Fruit fly (Drosophila melanogaster) whole organism, embryonic: ENCODE measurements around the gene CG14615.
A peak's percentile ranks its signal among the peaks of the same experiment; 100 is the strongest.

Experiments used
- Atf-2 ChIP-seq: fragments of 200-800 bp; sonication (Bioruptor generic); optimal IDR thresholded peaks from 2 replicates; lab custom pipeline; 2016; ENCODE audit warnings: missing biosample characterization, missing genetic modification characterization
- CG10147 ChIP-seq: fragments of 200-800 bp; sonication (Bioruptor generic); optimal IDR thresholded peaks from 2 replicates; lab custom pipeline; 2019; ENCODE audit warnings: missing biosample characterization, mild to moderate bottlenecking, missing genetic modification characterization, moderate library complexity
- CG11398 ChIP-seq: fragments of 200-800 bp; sonication (Bioruptor generic); optimal IDR thresholded peaks from 2 replicates; lab custom pipeline; 2016; ENCODE audit warnings: missing biosample characterization, missing genetic modification characterization
- CG14710 ChIP-seq: fragments of 200-800 bp; sonication (Bioruptor generic); optimal IDR thresholded peaks from 3 replicates; lab custom pipeline; 2019; ENCODE audit warnings: missing biosample characterization, mild to moderate bottlenecking, missing genetic modification characterization, moderate library complexity
- CG15269 ChIP-seq: fragments of 200-800 bp; sonication (Bioruptor generic); optimal IDR thresholded peaks from 2 replicates; lab custom pipeline; 2018; ENCODE audit warnings: missing biosample characterization, mild to moderate bottlenecking, missing genetic modification characterization, moderate library complexity
- CG18011 ChIP-seq: fragments of 200-800 bp; sonication (Bioruptor generic); optimal IDR thresholded peaks from 2 replicates; lab custom pipeline; 2017; ENCODE audit warnings: missing biosample characterization, missing genetic modification characterization, mild to moderate bottlenecking, moderate library complexity, missing genotype
- CG18599 ChIP-seq: fragments of 200-800 bp; sonication (Bioruptor generic); optimal IDR thresholded peaks from 3 replicates; lab custom pipeline; 2017; ENCODE audit warnings: missing biosample characterization, missing genetic modification characterization, mild to moderate bottlenecking, moderate library complexity, missing genetic modification reagents
- CG2199 ChIP-seq: fragments of 200-800 bp; sonication (Bioruptor generic); IDR thresholded peaks from 3 replicates; pipeline ENCODE4 v1.3.6; 2022; ENCODE audit warnings: missing biosample characterization, missing genetic modification characterization
- CG2712 ChIP-seq: fragments of 200-800 bp; optimal IDR thresholded peaks from 3 replicates; lab custom pipeline; 2019; ENCODE audit warnings: missing biosample characterization, mild to moderate bottlenecking, missing genetic modification characterization, moderate library complexity
- CG32532 ChIP-seq: fragments of 200-800 bp; sonication (Bioruptor generic); IDR thresholded peaks from 2 replicates; pipeline ENCODE4 v1.3.6; 2022; ENCODE audit warnings: missing biosample characterization, missing genetic modification characterization
- CG3847 ChIP-seq: fragments of 200-800 bp; sonication (Bioruptor generic); IDR thresholded peaks from 2 replicates; pipeline ENCODE4 v1.3.6; 2022; ENCODE audit warnings: missing biosample characterization, missing genetic modification characterization
- CG7271 ChIP-seq: fragments of 200-800 bp; sonication (Bioruptor generic); optimal IDR thresholded peaks from 2 replicates; lab custom pipeline; 2018; ENCODE audit warnings: missing biosample characterization, mild to moderate bottlenecking, missing genetic modification characterization, moderate library complexity
- CG7357 ChIP-seq: fragments of 200-800 bp; sonication (Bioruptor generic); IDR thresholded peaks from 3 replicates; pipeline ENCODE4 v1.3.6; 2022; ENCODE audit warnings: missing biosample characterization, missing genetic modification characterization
- CG8924 ChIP-seq: fragments of 200-800 bp; optimal IDR thresholded peaks from 3 replicates; lab custom pipeline; 2019; ENCODE audit warnings: missing biosample characterization, mild to moderate bottlenecking, missing genetic modification characterization, moderate library complexity
- CG8944 ChIP-seq: fragments of 200-800 bp; sonication (Bioruptor generic); optimal IDR thresholded peaks from 3 replicates; lab custom pipeline; 2016; ENCODE audit warnings: missing biosample characterization, missing genetic modification characterization
- CG9215 ChIP-seq: fragments of 200-800 bp; sonication (Bioruptor generic); IDR thresholded peaks from 2 replicates; pipeline ENCODE4 v1.3.6; 2022; ENCODE audit warnings: missing biosample characterization, missing genetic modification characterization
- CG9932 ChIP-seq: fragments of 200-800 bp; sonication (Bioruptor generic); IDR thresholded peaks from 2 replicates; pipeline ENCODE4 v1.3.6; 2022; ENCODE audit warnings: missing biosample characterization, missing genetic modification characterization
- Chrac-16 ChIP-seq: fragments of 200-800 bp; sonication (Bioruptor generic); optimal IDR thresholded peaks from 3 replicates; lab custom pipeline; 2016; ENCODE audit warnings: missing biosample characterization, missing genetic modification characterization
- CoRest ChIP-seq: fragments of 200-800 bp; sonication (Bioruptor generic); optimal IDR thresholded peaks from 3 replicates; lab custom pipeline; 2018; ENCODE audit warnings: missing biosample characterization, mild to moderate bottlenecking, missing genetic modification characterization, moderate library complexity
- Dll ChIP-seq: fragments of 200-800 bp; sonication (Bioruptor generic); IDR thresholded peaks from 4 replicates; pipeline ENCODE4 v1.3.6; 2022; ENCODE audit warnings: missing biosample characterization, missing genetic modification characterization; ENCODE audit not compliant: partially characterized antibody
- Doc3 ChIP-seq: fragments of 200-800 bp; sonication (Bioruptor generic); IDR thresholded peaks from 3 replicates; pipeline ENCODE4 v1.3.6; 2022; ENCODE audit warnings: missing biosample characterization, missing genetic modification characterization; ENCODE audit not compliant: partially characterized antibody
- Dp ChIP-seq: fragments of 200-800 bp; sonication (Bioruptor generic); optimal IDR thresholded peaks from 2 replicates; lab custom pipeline; 2018; ENCODE audit warnings: missing biosample characterization, mild to moderate bottlenecking, missing genetic modification characterization, moderate library complexity
- Hmx ChIP-seq: fragments of 200-800 bp; sonication (Bioruptor generic); optimal IDR thresholded peaks from 2 replicates; lab custom pipeline; 2016; ENCODE audit warnings: missing biosample characterization, missing genetic modification characterization
- MBD-R2 ChIP-seq: fragments of 200-800 bp; sonication (Bioruptor generic); IDR thresholded peaks from 2 replicates; pipeline ENCODE4 v1.3.6; 2022; ENCODE audit warnings: missing biosample characterization, missing genetic modification characterization
- NC2α ChIP-seq: fragments of 200-800 bp; sonication (Bioruptor generic); optimal IDR thresholded peaks from 2 replicates; lab custom pipeline; 2016; ENCODE audit warnings: missing biosample characterization, missing genetic modification characterization
- NK7.1 ChIP-seq: fragments of 200-800 bp; sonication (Bioruptor generic); optimal IDR thresholded peaks from 3 replicates; lab custom pipeline; 2016; ENCODE audit warnings: missing biosample characterization, missing genetic modification characterization
- Poxn ChIP-seq: fragments of 200-800 bp; sonication (Bioruptor generic); IDR thresholded peaks from 2 replicates; pipeline ENCODE4 v1.3.6; 2022; ENCODE audit warnings: missing biosample characterization, missing genetic modification characterization
- Trl ChIP-seq, 3 experiments: fragments of >200 bp in 2 of 3; fragments of 200-800 bp in 1 of 3; sonication (Bioruptor generic) in 1 of 3; optimal IDR thresholded peaks; 2 replicates in 1 of 3; 3 replicates in 2 of 3; lab custom pipeline; 2016 to 2017; ENCODE audit warnings: missing biosample characterization in 1 of 3, missing genetic modification characterization in 1 of 3
- az2 ChIP-seq: fragments of 200-800 bp; sonication (Bioruptor generic); optimal IDR thresholded peaks from 3 replicates; lab custom pipeline; 2016; ENCODE audit warnings: missing biosample characterization, missing genetic modification characterization
- cato ChIP-seq: fragments of 200-800 bp; sonication (Bioruptor generic); optimal IDR thresholded peaks from 2 replicates; lab custom pipeline; 2016; ENCODE audit warnings: missing biosample characterization, missing genetic modification characterization, borderline replicate concordance
- cg ChIP-seq: fragments of 200-800 bp; sonication (Bioruptor generic); optimal IDR thresholded peaks from 3 replicates; lab custom pipeline; 2019; ENCODE audit warnings: missing biosample characterization, mild to moderate bottlenecking, missing genetic modification characterization, moderate library complexity
- ci ChIP-seq: fragments of 200-800 bp; sonication (Bioruptor generic); IDR thresholded peaks from 3 replicates; pipeline ENCODE4 v1.3.6; 2022; ENCODE audit warnings: missing biosample characterization, missing genetic modification characterization
- dimm ChIP-seq: fragments of 200-800 bp; sonication (Bioruptor generic); IDR thresholded peaks from 2 replicates; pipeline ENCODE4 v1.3.6; 2022; ENCODE audit warnings: missing biosample characterization, missing genetic modification characterization
- hkb ChIP-seq, 2 experiments: fragments of 200-800 bp in 1 of 2; fragments of >200 bp in 1 of 2; sonication (Bioruptor generic) in 1 of 2; IDR thresholded peaks in 1 of 2; optimal IDR thresholded peaks in 1 of 2; 2 replicates each; pipeline versions ENCODE4 v1.3.6 to Lab custom; 2017 to 2022; ENCODE audit warnings: missing biosample characterization in 1 of 2, missing genetic modification characterization in 1 of 2
- insv ChIP-seq, 2 experiments: fragments of 200-800 bp; sonication (Bioruptor generic); optimal IDR thresholded peaks; 3 replicates each; lab custom pipeline; 2016 to 2018; ENCODE audit warnings: missing biosample characterization in 2 of 2, missing genetic modification characterization in 2 of 2
- nerfin-1 ChIP-seq: fragments of 200-800 bp; sonication (Bioruptor generic); optimal IDR thresholded peaks from 3 replicates; lab custom pipeline; 2019; ENCODE audit warnings: missing biosample characterization, mild to moderate bottlenecking, missing genetic modification characterization, moderate library complexity
- onecut ChIP-seq: fragments of 200-800 bp; sonication (Bioruptor generic); IDR thresholded peaks from 2 replicates; pipeline ENCODE4 v1.3.6; 2022; ENCODE audit warnings: missing biosample characterization, missing genetic modification characterization
- p53 ChIP-seq: fragments of 200-800 bp; sonication (Bioruptor generic); optimal IDR thresholded peaks from 2 replicates; lab custom pipeline; 2016; ENCODE audit warnings: missing biosample characterization, missing genetic modification characterization
- pan ChIP-seq, 4 experiments: fragments of >200 bp in 3 of 4; fragments of 200-800 bp in 1 of 4; sonication (Bioruptor generic) in 1 of 4; optimal IDR thresholded peaks in 3 of 4; IDR thresholded peaks in 1 of 4; 2 replicates each; pipeline versions ENCODE4 v1.3.6 to Lab custom; 2017 to 2022; ENCODE audit warnings: missing biosample characterization in 2 of 4, missing genetic modification characterization in 2 of 4, mixed read lengths in 1 of 4
- ranshi ChIP-seq: fragments of 200-800 bp; sonication (Bioruptor generic); IDR thresholded peaks from 2 replicates; pipeline ENCODE4 v1.3.6; 2022; ENCODE audit warnings: missing biosample characterization, missing genetic modification characterization
- salm ChIP-seq: fragments of 200-800 bp; sonication (Bioruptor generic); optimal IDR thresholded peaks from 2 replicates; lab custom pipeline; 2018; ENCODE audit warnings: missing biosample characterization, mild to moderate bottlenecking, missing genetic modification characterization
- schlank ChIP-seq: fragments of 200-800 bp; sonication (Bioruptor generic); optimal IDR thresholded peaks from 2 replicates; lab custom pipeline; 2018; ENCODE audit warnings: missing biosample characterization, mild to moderate bottlenecking, missing genetic modification characterization
- slp2 ChIP-seq: fragments of 200-800 bp; sonication (Bioruptor generic); optimal IDR thresholded peaks from 2 replicates; lab custom pipeline; 2016; ENCODE audit warnings: missing biosample characterization, missing genetic modification characterization
- unpg ChIP-seq: fragments of 200-800 bp; sonication (Bioruptor generic); optimal IDR thresholded peaks from 3 replicates; lab custom pipeline; 2018; ENCODE audit warnings: missing biosample characterization, mild to moderate bottlenecking, missing genetic modification characterization, moderate library complexity
- vvl ChIP-seq: fragments of 200-800 bp; sonication (Bioruptor generic); IDR thresholded peaks from 2 replicates; pipeline ENCODE4 v1.3.6; 2022; ENCODE audit warnings: missing biosample characterization, missing genetic modification characterization
- zfh2 ChIP-seq: fragments of 200-800 bp; sonication (Bioruptor generic); optimal IDR thresholded peaks from 2 replicates; lab custom pipeline; 2016; ENCODE audit warnings: missing biosample characterization, missing genetic modification characterization

CG14615 gene

dm6 chrX:22487667-22488593 lies 38.6 kb upstream of the CG14615 start (continued):
- TF ChIP-seq CG15269 (tag; lab: Kevin White, UChicago): peak; percentile 52
- no peak for TF ChIP-seq hkb (optimal IDR thresholded peaks at IDR 0.05; lab: Kevin White, UChicago)
- 0 out of 2 replicates have a peak, but pooled peaks have one; percentile 22 for TF ChIP-seq hkb (GFP tag; IDR thresholded peaks at IDR 0.05; lab: Robert Waterston, UW)
- TF ChIP-seq Atf-2 (GFP tag; lab: Kevin White, UChicago): no peak
- TF ChIP-seq onecut (GFP tag; lab: Robert Waterston, UW): peak; percentile 19
- no peak for TF ChIP-seq Doc3
- TF ChIP-seq Trl (optimal IDR thresholded peaks at IDR 0.05; lab: Kevin White, UChicago): peak; percentile 21 to 77
- no peak for TF ChIP-seq Trl (GFP tag; optimal IDR thresholded peaks at IDR 0.05; lab: Kevin White, UChicago)
- TF ChIP-seq MBD-R2 (GFP tag; lab: Robert Waterston, UW): peak; percentile 41; the same call in 1 of the 2 replicates
- TF ChIP-seq CoRest (tag; lab: Kevin White, UChicago): peak; percentile 24
- TF ChIP-seq CG9215 (GFP tag; lab: Robert Waterston, UW): no peak
- TF ChIP-seq slp2: no peak
- no peak for TF ChIP-seq az2
- TF ChIP-seq CG11398: no peak
- peak; percentile 23 for TF ChIP-seq CG14710 (tag; lab: Kevin White, UChicago)
- peak; percentile 46 for TF ChIP-seq CG2712 (tag; lab: Kevin White, UChicago)
- TF ChIP-seq p53 (GFP tag; lab: Kevin White, UChicago): no peak
- no peak for TF ChIP-seq cato
- no peak for TF ChIP-seq dimm (GFP tag; lab: Robert Waterston, UW)
- peak; percentile 24; the same call in 1 of the 2 replicates for TF ChIP-seq Poxn (GFP tag; lab: Robert Waterston, UW)
- peak; percentile 51 for TF ChIP-seq nerfin-1 (tag; lab: Kevin White, UChicago)
- TF ChIP-seq salm (tag; lab: Kevin White, UChicago): no peak
- peak; percentile 12 for TF ChIP-seq CG10147 (GFP tag; lab: Kevin White, UChicago)
- no peak for TF ChIP-seq insv (GFP tag; optimal IDR thresholded peaks at IDR 0.05; lab: Kevin White, UChicago)
- 0 out of 3 replicates have a peak, but pooled peaks have one; percentile 9 for TF ChIP-seq CG2199
- peak; percentile 52 for TF ChIP-seq unpg (GFP tag; lab: Kevin White, UChicago)
- TF ChIP-seq CG7357 (GFP tag; lab: Robert Waterston, UW): peak; percentile 24; the same call in 1 of the 3 replicates
- TF ChIP-seq Hmx: no peak
- TF ChIP-seq CG32532 (GFP tag; lab: Robert Waterston, UW): peak; percentile 69
- TF ChIP-seq cg: peak; percentile 39
- no peak for TF ChIP-seq NC2α (GFP tag; lab: Kevin White, UChicago)
- TF ChIP-seq Dp (GFP tag; lab: Kevin White, UChicago): no peak
- no peak for TF ChIP-seq schlank (tag; lab: Kevin White, UChicago)
- TF ChIP-seq NK7.1 (GFP tag; lab: Kevin White, UChicago): no peak
- peak; percentile 39 for TF ChIP-seq CG8924 (tag; lab: Kevin White, UChicago)
- peak; percentile 56; the same call in 1 of the 2 replicates for TF ChIP-seq vvl (GFP tag; lab: Robert Waterston, UW)
- 0 out of 2 replicates have a peak, but pooled peaks have one; percentile 39 for TF ChIP-seq ranshi (GFP tag; lab: Robert Waterston, UW)
- no peak for TF ChIP-seq Dll (GFP tag; lab: Robert Waterston, UW)
- TF ChIP-seq CG18011 (GFP tag; lab: Kevin White, UChicago): peak; percentile 0
- TF ChIP-seq CG3847 (GFP tag; lab: Robert Waterston, UW): peak; percentile 56
- peak; percentile 76 for TF ChIP-seq CG18599 (GFP tag; lab: Kevin White, UChicago)
- TF ChIP-seq zfh2 (GFP tag; lab: Kevin White, UChicago): peak; percentile 17
- TF ChIP-seq CG7271: no peak
- TF ChIP-seq Chrac-16 (GFP tag; lab: Kevin White, UChicago): no peak
- TF ChIP-seq CG9932 (GFP tag; lab: Robert Waterston, UW): peak; percentile 38
- 0 out of 3 replicates have a peak, but pooled peaks have one; percentile 21 for TF ChIP-seq ci (GFP tag; lab: Robert Waterston, UW)
- no peak for TF ChIP-seq CG8944 (GFP tag; lab: Kevin White, UChicago)
- no peak for TF ChIP-seq pan (optimal IDR thresholded peaks at IDR 0.05; lab: Kevin White, UChicago)
- TF ChIP-seq pan (GFP tag; optimal IDR thresholded peaks at IDR 0.05 in 1 of 2, IDR thresholded peaks at IDR 0.05 in 1 of 2): peak in 1 of 2 experiments; percentile 72
